Worm (Caenorhabditis elegans): ENCODE results near the gene inx-7.

inx-7 gene

DNA sequence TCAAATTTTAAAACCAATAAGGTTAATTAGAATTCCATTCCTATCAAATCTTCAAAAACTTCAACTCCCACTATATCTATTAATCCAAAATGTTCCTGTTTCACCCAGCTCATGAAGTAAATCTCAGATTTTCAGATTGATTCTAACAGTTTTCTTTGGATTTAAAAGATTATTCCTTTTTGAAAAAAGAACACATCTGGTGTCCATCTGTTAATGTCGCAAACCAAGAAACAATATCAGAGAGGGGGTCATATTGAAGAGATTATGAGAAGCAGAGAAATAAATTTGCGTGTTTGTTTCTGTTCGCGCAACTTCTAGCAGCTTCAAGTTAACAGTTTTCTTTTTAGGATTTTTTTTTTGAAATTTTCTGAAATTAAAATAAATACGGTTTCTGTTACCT is 17.5 kb downstream of the inx-7 start:
- TF ChIP-seq nhr-21 (tag; optimal IDR thresholded peaks at IDR 0.05) (no peak), ZK546.5 (tag; optimal IDR thresholded peaks at IDR 0.05) (no peak), peb-1 (tag; optimal IDR thresholded peaks at IDR 0.05) (no peak), ceh-16 (tag; optimal IDR thresholded peaks at IDR 0.05) (no peak), nhr-12 (tag; optimal IDR thresholded peaks at IDR 0.05) (no peak), ama-1 (optimal IDR thresholded peaks at IDR 0.05) (no peak)

- TF ChIP-seq sem-4 (tag; optimal IDR thresholded peaks at IDR 0.05) (peak; percentile 12), nhr-21 (tag; optimal IDR thresholded peaks at IDR 0.05) (no peak), skn-1 (tag; optimal IDR thresholded peaks at IDR 0.05) (no peak)
Observed at ce11 chrIV:5927805-5928204, 18.6 kb downstream of the inx-7 start.

ce11 chrIV:5926643-5927042 is 19.8 kb downstream of the inx-7 start:
- TF ChIP-seq nhr-129 (tag; optimal IDR thresholded peaks at IDR 0.05) (peak; percentile 19), sma-3 (GFP tag; optimal IDR thresholded peaks at IDR 0.05) (peak; percentile 47), blmp-1 (tag; optimal IDR thresholded peaks at IDR 0.05; ENCODE audit: insufficient read depth) (peak; percentile 77), sma-9 (GFP tag; optimal IDR thresholded peaks at IDR 0.05) (peak; percentile 45), sma-9 (tag; optimal IDR thresholded peaks at IDR 0.05) (no peak), gmeb-1 (tag; optimal IDR thresholded peaks at IDR 0.05) (peak; percentile 2), nhr-25 (tag; optimal IDR thresholded peaks at IDR 0.05) (peak; percentile 80), crh-2 (tag; optimal IDR thresholded peaks at IDR 0.05) (peak; percentile 14), C34F6.9 (tag; optimal IDR thresholded peaks at IDR 0.05) (peak; percentile 38), ZK546.5 (tag; optimal IDR thresholded peaks at IDR 0.05) (no peak), fos-1 (tag; optimal IDR thresholded peaks at IDR 0.05) (no peak), lin-13 (GFP tag; optimal IDR thresholded peaks at IDR 0.05) (no peak), ceh-16 (tag; optimal IDR thresholded peaks at IDR 0.05) (peak; percentile 45)

DNA sequence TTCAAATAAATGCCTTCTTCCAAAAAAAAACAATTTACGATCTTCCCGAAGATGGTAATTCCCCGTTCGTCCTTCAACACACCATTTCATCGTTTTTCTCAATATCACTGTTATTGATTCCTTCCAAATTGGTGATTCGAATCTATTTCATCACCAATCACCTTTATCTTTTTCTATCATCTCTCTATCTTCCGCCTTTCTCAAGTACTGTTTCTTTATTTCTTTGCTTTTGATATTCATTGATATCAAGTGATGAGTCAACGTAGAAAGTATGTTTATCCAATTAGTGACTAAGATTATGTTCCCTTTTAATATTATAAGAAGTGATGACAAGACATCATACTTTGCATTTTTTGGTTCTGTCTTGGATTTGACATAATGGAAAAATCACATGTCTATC is 22.2 kb downstream of the inx-7 start:
- TF ChIP-seq fos-1 (tag; optimal IDR thresholded peaks at IDR 0.05) = peak; percentile 59
- no peak for TF ChIP-seq ZK546.5 (tag; optimal IDR thresholded peaks at IDR 0.05)
- no peak for TF ChIP-seq unc-62 (GFP tag; optimal IDR thresholded peaks at IDR 0.05)
- TF ChIP-seq Y55F3AM.14 (GFP tag; optimal IDR thresholded peaks at IDR 0.05) = no peak
- TF ChIP-seq nhr-10 (tag; optimal IDR thresholded peaks at IDR 0.05) = no peak
- TF ChIP-seq sma-3 (GFP tag; optimal IDR thresholded peaks at IDR 0.05) = peak; percentile 36
- no peak for TF ChIP-seq nhr-11 (tag; optimal IDR thresholded peaks at IDR 0.05)
- no peak for TF ChIP-seq unc-55 (GFP tag; optimal IDR thresholded peaks at IDR 0.05)
- no peak for TF ChIP-seq skn-1 (tag; optimal IDR thresholded peaks at IDR 0.05)
- no peak for TF ChIP-seq ama-1 (optimal IDR thresholded peaks at IDR 0.05)
- TF ChIP-seq blmp-1 (tag; optimal IDR thresholded peaks at IDR 0.05; ENCODE audit: insufficient read depth) = peak; percentile 10
- TF ChIP-seq unc-39 (tag; optimal IDR thresholded peaks at IDR 0.05) = no peak
- no peak for TF ChIP-seq elt-1 (tag; optimal IDR thresholded peaks at IDR 0.05)

DNA sequence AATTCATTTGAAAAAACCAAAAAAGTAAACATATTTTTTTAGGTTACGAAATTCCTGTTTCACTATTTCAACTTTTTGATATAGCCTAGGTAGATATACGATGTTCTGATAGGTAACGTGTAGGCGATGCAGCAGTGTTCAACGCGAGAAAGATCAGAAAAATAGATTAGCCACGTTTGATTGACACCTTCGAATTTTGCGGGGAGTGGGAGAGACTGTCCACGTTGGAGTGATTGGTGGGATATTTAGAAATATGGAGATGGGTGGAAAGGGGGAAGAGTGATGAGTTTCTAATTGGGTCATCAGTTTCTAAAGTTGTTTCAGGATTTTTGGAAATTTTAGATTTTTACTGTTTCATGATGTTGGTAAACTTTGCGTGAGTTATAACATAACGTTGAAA is 23.3 kb downstream of the inx-7 start:
- TF ChIP-seq lin-11 (tag; optimal IDR thresholded peaks at IDR 0.05) (no peak), ceh-16 (tag; optimal IDR thresholded peaks at IDR 0.05) (peak; percentile 62)

DNA sequence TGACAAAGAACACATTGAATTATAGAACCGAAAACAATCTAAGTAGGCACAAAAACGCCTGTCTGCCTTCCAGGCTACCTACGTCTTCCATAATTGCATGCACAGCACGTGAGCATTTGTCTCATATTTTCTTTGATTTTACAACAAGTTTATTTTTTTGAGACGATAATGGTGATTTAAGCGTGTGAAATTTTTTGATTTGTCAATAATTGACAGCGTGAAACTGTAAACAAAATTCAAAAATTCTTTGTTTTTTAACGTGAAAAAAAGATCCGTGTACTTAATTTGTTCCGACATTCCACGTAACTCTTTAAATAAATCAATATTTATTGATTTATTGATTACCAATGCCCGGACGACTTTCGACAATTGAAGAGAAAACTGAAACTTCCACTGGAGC is 29.4 kb downstream of the inx-7 start, which contains the start of gene dhhc-13:
TSS of gene dhhc-13 (plus strand) at position 301 of the 400 bp plus-strand sequence.
- TF ChIP-seq mab-5 (tag; optimal IDR thresholded peaks at IDR 0.05) = no peak
- no peak for TF ChIP-seq lin-13 (GFP tag; optimal IDR thresholded peaks at IDR 0.05)
- no peak for TF ChIP-seq dmd-4 (tag; optimal IDR thresholded peaks at IDR 0.05)
- no peak for TF ChIP-seq unc-39 (tag; optimal IDR thresholded peaks at IDR 0.05)
- no peak for TF ChIP-seq sma-3 (GFP tag; optimal IDR thresholded peaks at IDR 0.05)

ce11 chrIV:5915152-5915551 is 31.3 kb downstream of the inx-7 start:
- TF ChIP-seq mdl-1 (tag; optimal IDR thresholded peaks at IDR 0.05) (no peak), C34F6.9 (tag; optimal IDR thresholded peaks at IDR 0.05) (no peak), snpc-4 (tag; optimal IDR thresholded peaks at IDR 0.05) (no peak), zag-1 (tag; optimal IDR thresholded peaks at IDR 0.05) (peak; percentile 26)
